Worm (Caenorhabditis elegans) whole organism, L2 larva: ENCODE measurements around the gene Y59A8B.21.

Experiments used
- C34F6.9 ChIP-seq: fragments of 150-350 bp; optimal IDR thresholded peaks from 2 replicates; lab custom pipeline; 2014; ENCODE audit warnings: missing biosample characterization, missing genetic modification characterization
- aly-2 ChIP-seq: fragments of 150-350 bp; optimal IDR thresholded peaks from 2 replicates; lab custom pipeline; 2014; ENCODE audit warnings: missing biosample characterization, missing genetic modification characterization
- ama-1 ChIP-seq: fragments of 150-350 bp; optimal IDR thresholded peaks from 2 replicates; lab custom pipeline; 2018; ENCODE audit warnings: inconsistent platforms
- blmp-1 ChIP-seq: sonication (generic microtip); optimal IDR thresholded peaks from 2 replicates; lab custom pipeline; 2017; ENCODE audit warnings: missing genetic modification characterization, mild to moderate bottlenecking, missing compliant biosample characterization, antibody characterized with exemption, moderate library complexity; ENCODE audit not compliant: insufficient read depth
- ceh-16 ChIP-seq: fragments of 150-350 bp; optimal IDR thresholded peaks from 2 replicates; lab custom pipeline; 2014; ENCODE audit warnings: missing biosample characterization, missing genetic modification characterization
- ceh-82 ChIP-seq: fragments of 150-350 bp; optimal IDR thresholded peaks from 2 replicates; lab custom pipeline; 2014; ENCODE audit warnings: missing biosample characterization, missing genetic modification characterization
- dmd-4 ChIP-seq: sonication (generic microtip); optimal IDR thresholded peaks from 2 replicates; lab custom pipeline; 2017; ENCODE audit warnings: missing biosample characterization, missing genetic modification characterization
- egl-27 ChIP-seq: sonication (generic microtip); optimal IDR thresholded peaks from 3 replicates; lab custom pipeline; 2017; ENCODE audit warnings: missing biosample characterization, missing genetic modification reagents, missing genetic modification characterization
- elt-1 ChIP-seq: fragments of 150-350 bp; optimal IDR thresholded peaks from 2 replicates; lab custom pipeline; 2014; ENCODE audit warnings: missing biosample characterization, missing genetic modification characterization
- gmeb-1 ChIP-seq: fragments of 150-350 bp; optimal IDR thresholded peaks from 2 replicates; lab custom pipeline; 2014; ENCODE audit warnings: missing biosample characterization, missing genetic modification characterization
- lin-13 ChIP-seq: fragments of 150-350 bp; optimal IDR thresholded peaks from 2 replicates; lab custom pipeline; 2014; ENCODE audit warnings: missing biosample characterization, missing genetic modification reagents, missing genetic modification characterization
- lin-39 ChIP-seq: fragments of 150-350 bp; optimal IDR thresholded peaks from 2 replicates; lab custom pipeline; 2014; ENCODE audit warnings: missing biosample characterization, missing genetic modification reagents, missing genetic modification characterization
- lsy-2 ChIP-seq, 2 experiments: fragments of 150-350 bp in 1 of 2; sonication (generic microtip) in 1 of 2; optimal IDR thresholded peaks; 2 replicates each; lab custom pipeline; 2014 to 2017; ENCODE audit warnings: missing biosample characterization in 2 of 2, missing genetic modification characterization in 2 of 2
- mab-5 ChIP-seq: fragments of 150-350 bp; optimal IDR thresholded peaks from 2 replicates; lab custom pipeline; 2014; ENCODE audit warnings: missing biosample characterization, missing genetic modification characterization
- mbf-1 ChIP-seq: sonication (generic microtip); optimal IDR thresholded peaks from 2 replicates; lab custom pipeline; 2017; ENCODE audit warnings: missing biosample characterization, missing genetic modification characterization
- mdl-1 ChIP-seq, 2 experiments: fragments of 150-350 bp in 1 of 2; sonication (generic microtip) in 1 of 2; optimal IDR thresholded peaks; 2 replicates each; lab custom pipeline; 2017; ENCODE audit warnings: missing biosample characterization in 2 of 2, missing genetic modification characterization in 2 of 2
- nhr-129 ChIP-seq: fragments of 150-350 bp; optimal IDR thresholded peaks from 2 replicates; lab custom pipeline; 2014; ENCODE audit warnings: missing biosample characterization, missing genetic modification characterization
- nhr-21 ChIP-seq: fragments of 150-350 bp; optimal IDR thresholded peaks from 2 replicates; lab custom pipeline; 2014; ENCODE audit warnings: missing biosample characterization, missing genetic modification characterization
- nhr-25 ChIP-seq: fragments of 150-350 bp; sonication (generic microtip); optimal IDR thresholded peaks from 3 replicates; lab custom pipeline; 2014; ENCODE audit warnings: missing biosample characterization, missing genetic modification characterization
- nhr-6 ChIP-seq: fragments of 150-350 bp; optimal IDR thresholded peaks from 2 replicates; lab custom pipeline; 2014; ENCODE audit warnings: missing biosample characterization, missing genetic modification characterization
- nhr-77 ChIP-seq: fragments of 150-350 bp; optimal IDR thresholded peaks from 2 replicates; lab custom pipeline; 2014; ENCODE audit warnings: missing biosample characterization, missing genetic modification characterization
- peb-1 ChIP-seq: fragments of 150-350 bp; optimal IDR thresholded peaks from 2 replicates; lab custom pipeline; 2014; ENCODE audit warnings: missing biosample characterization, missing genetic modification characterization
- skn-1 ChIP-seq: sonication (generic microtip); optimal IDR thresholded peaks from 2 replicates; lab custom pipeline; 2017; ENCODE audit warnings: missing biosample characterization, missing genetic modification characterization
- sma-3 ChIP-seq: sonication (generic microtip); optimal IDR thresholded peaks from 2 replicates; lab custom pipeline; 2016; ENCODE audit warnings: missing genetic modification reagents, missing genetic modification characterization, missing compliant biosample characterization
- snpc-4 ChIP-seq: fragments of 150-350 bp; optimal IDR thresholded peaks from 2 replicates; lab custom pipeline; 2014; ENCODE audit warnings: missing biosample characterization, missing genetic modification characterization
- unc-39 ChIP-seq: fragments of 150-350 bp; optimal IDR thresholded peaks from 2 replicates; lab custom pipeline; 2014; ENCODE audit warnings: missing biosample characterization, missing genetic modification characterization
- unc-55 ChIP-seq: fragments of 150-350 bp; sonication (generic microtip); optimal IDR thresholded peaks from 3 replicates; lab custom pipeline; 2014; ENCODE audit warnings: missing biosample characterization, missing genetic modification reagents, missing genetic modification characterization
- unc-62 ChIP-seq: fragments of 150-350 bp; optimal IDR thresholded peaks from 2 replicates; lab custom pipeline; 2014; ENCODE audit warnings: missing biosample characterization, missing genetic modification reagents, missing genetic modification characterization
- zag-1 ChIP-seq: fragments of 150-350 bp; optimal IDR thresholded peaks from 2 replicates; lab custom pipeline; 2014; ENCODE audit warnings: missing biosample characterization, missing genetic modification characterization
- ztf-1 ChIP-seq: fragments of 200-800 bp; sonication (Bioruptor generic); conservative IDR thresholded peaks from 2 replicates; pipeline ENCODE4 v1.3.6; 2022; ENCODE audit warnings: missing genetic modification characterization, missing compliant biosample characterization

Y59A8B.21 gene

DNA sequence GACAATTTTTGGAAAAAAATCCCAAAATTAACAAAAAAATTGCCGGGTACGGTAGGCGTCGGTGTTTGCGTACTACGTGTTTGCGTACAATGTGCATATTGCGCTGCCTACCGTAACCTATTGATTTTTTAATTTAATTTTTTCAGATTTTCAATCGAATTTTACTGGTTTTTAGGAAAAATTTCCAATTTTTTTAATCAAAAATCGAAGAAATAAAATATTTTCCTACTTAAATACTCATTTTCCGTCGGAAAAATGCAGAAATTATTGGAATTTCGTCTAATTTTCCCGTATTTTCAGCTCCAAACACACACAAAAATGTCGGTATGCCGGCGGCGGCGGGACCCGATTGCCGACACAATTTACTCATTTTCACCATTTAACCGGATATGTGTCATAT, at the start of gene Y59A8B.21:
Gene Y59A8B.21, plus strand, starts transcription at position 301 of the 400 bp plus-strand sequence.
- TF ChIP-seq unc-39 (tag; lab: Kevin White, UChicago): no peak
- TF ChIP-seq ztf-1 (GFP tag; lab: Robert Waterston, UW): no peak
- no peak for TF ChIP-seq mbf-1
- TF ChIP-seq zag-1 (tag; lab: Kevin White, UChicago): no peak
- TF ChIP-seq gmeb-1 (tag; lab: Kevin White, UChicago): no peak
- TF ChIP-seq nhr-6: no peak
- TF ChIP-seq snpc-4 (tag; lab: Kevin White, UChicago): no peak
- no peak for TF ChIP-seq blmp-1 (tag; lab: Kevin White, UChicago)
- TF ChIP-seq dmd-4 (tag; lab: Kevin White, UChicago): no peak
- TF ChIP-seq peb-1 (tag; lab: Kevin White, UChicago): no peak
- no peak for TF ChIP-seq lin-39 (tag; lab: Kevin White, UChicago)
- no peak for TF ChIP-seq nhr-21 (tag; lab: Kevin White, UChicago)
- TF ChIP-seq aly-2 (tag; lab: Kevin White, UChicago): no peak
- no peak for TF ChIP-seq mdl-1 (tag; optimal IDR thresholded peaks at IDR 0.05; lab: Kevin White, UChicago)
- TF ChIP-seq, all 48 proteins: peak for 0

DNA sequence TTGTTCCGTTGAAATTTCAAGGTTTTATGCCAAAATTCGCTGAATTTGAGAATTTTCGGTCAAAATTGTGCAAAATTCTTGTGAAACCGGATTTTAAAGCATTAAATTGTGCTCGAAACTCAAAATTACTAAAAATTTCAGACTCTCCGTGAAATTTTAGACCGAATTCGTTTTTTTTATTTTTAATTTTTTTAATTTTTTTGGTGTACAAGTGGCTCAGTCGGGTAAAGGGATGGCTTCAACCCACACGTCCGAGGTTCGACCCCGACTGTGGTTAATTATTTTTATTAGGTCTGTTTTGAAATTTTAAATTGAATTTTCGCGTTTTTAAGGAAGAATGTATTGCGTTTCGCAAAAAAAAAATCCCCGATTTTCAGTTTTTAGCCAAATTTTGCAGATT, 47.1 kb upstream of the Y59A8B.21 start:
- TF ChIP-seq lsy-2 (tag; optimal IDR thresholded peaks at IDR 0.05; lab: Kevin White, UChicago) (no peak), mdl-1 (tag; optimal IDR thresholded peaks at IDR 0.05; lab: Kevin White, UChicago) (no peak)

DNA sequence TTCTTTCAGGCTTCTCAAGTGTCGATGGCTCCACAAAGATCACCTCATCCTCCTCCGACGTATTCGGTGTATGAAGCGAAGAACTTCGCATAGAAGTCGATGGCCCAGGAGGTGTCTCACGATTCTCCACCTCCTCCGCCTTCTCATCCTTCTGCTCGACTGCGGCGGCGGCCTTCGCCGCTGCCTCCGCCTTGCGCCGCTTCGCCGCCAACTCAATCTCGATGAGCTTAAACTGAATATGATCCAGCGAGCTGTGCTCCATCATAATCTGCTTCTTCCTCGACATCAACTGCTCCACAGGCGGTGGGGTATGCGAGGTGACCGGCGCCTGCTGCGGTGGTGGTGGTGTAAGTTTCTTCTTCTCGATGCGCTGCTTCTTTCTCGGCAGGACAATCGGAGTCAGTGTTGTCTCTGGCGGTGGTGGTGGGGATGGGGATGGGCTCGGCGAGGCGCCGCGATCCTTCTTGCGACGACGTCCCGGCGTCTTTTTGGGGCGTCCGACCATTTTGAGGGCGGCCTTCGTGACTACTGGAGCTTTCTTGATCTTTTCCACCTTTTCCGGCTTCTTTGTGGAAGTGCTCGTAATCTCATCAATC, 42.1 kb upstream of the Y59A8B.21 start:
- TF ChIP-seq C34F6.9 (tag; lab: Kevin White, UChicago) (no peak), mdl-1 (tag; optimal IDR thresholded peaks at IDR 0.05; lab: Kevin White, UChicago) (no peak), ceh-82 (tag; lab: Kevin White, UChicago) (no peak), ama-1 (lab: Kevin White, UChicago) (no peak), elt-1 (no peak), peb-1 (tag; lab: Kevin White, UChicago) (no peak), nhr-25 (tag; lab: Kevin White, UChicago) (no peak), mab-5 (tag; lab: Kevin White, UChicago) (no peak), sma-3 (GFP tag; lab: Kevin White, UChicago) (no peak), aly-2 (tag; lab: Kevin White, UChicago) (no peak), egl-27 (tag; lab: Kevin White, UChicago) (no peak), nhr-129 (no peak), unc-55 (GFP tag; lab: Kevin White, UChicago) (no peak), lin-13 (GFP tag; lab: Kevin White, UChicago) (no peak), dmd-4 (tag; lab: Kevin White, UChicago) (no peak), blmp-1 (tag; lab: Kevin White, UChicago) (no peak), ceh-16 (tag; lab: Kevin White, UChicago) (no peak)

DNA sequence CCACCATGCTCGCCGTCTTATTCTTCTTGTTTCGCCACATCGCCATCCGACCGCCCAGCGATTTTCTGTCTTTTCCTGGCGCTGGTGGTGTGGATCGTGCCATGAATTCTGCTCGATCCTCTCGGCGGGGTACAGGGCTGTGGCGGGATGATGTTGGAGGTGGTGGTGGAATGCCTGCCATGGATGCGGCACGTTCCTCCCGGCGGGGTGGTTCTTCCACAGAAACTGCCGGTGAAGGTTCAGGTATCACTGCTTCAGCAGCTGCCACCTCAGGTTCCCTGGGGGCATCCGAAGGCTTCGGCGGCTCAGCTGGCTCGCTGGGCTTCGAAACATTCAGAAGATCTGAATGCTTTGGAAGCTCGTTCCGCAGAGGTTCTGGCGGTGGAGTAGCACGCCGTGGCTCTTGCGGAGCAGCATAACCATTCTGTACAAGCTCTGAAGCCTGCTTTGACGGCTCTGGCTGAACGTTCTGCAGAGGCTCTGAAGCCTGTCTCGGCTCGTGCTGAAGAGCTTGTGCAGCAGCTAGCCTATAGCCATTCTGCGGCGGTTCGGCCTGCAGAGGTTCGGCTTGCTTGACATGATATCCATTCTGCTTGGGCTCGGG, 41.1 kb upstream of the Y59A8B.21 start:
- TF ChIP-seq unc-62 (GFP tag; lab: Kevin White, UChicago): no peak
- TF ChIP-seq nhr-25 (tag; lab: Kevin White, UChicago): no peak
- TF ChIP-seq nhr-77 (tag; lab: Kevin White, UChicago): no peak
- TF ChIP-seq mdl-1 (tag; optimal IDR thresholded peaks at IDR 0.05; lab: Kevin White, UChicago): no peak

DNA sequence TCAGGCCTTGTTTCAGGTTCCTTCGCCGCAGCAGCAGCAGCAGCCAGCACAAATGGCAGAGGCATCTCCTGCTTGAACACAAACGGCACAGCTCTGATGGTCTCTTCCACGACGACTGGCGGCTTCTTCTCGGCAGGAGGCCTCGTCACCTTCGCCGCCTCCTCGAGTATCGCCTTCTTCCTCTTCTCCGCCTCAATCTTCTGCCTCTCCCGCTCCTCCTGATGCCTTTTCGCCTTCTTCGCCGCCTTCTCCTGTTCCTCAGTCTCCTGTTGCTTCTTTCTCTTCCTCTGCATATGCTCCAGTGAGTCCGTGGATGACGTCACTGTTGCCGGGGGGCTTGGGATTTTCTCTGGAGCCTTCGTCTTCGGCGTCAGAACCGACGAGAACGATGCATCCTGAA, 40.6 kb upstream of the Y59A8B.21 start:
- no peak for TF ChIP-seq elt-1
- TF ChIP-seq skn-1 (tag; lab: Kevin White, UChicago): no peak
- no peak for TF ChIP-seq snpc-4 (tag; lab: Kevin White, UChicago)
- TF ChIP-seq C34F6.9 (tag; lab: Kevin White, UChicago): no peak
- TF ChIP-seq unc-39 (tag; lab: Kevin White, UChicago): no peak
- TF ChIP-seq lin-13 (GFP tag; lab: Kevin White, UChicago): no peak
- no peak for TF ChIP-seq nhr-129

DNA sequence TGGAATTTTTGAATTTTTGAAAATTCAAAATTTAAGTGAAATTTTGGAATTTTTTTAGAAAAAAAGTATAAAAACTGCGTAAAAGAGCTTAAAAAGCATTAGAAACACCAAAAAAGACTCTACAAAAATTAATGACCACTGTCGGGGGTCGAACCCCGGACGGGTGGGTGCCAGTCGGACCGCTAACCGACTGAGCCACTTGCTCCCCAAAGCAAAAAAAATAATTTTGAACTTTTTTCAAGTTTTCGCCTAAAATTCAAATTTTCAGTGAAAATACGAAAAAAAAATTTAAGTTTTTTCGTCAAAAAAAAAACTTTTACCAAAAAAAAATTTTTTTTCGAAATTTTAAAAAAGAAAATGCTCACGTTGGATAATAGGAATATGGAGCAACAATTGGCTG, 38.8 kb upstream of the Y59A8B.21 start:
- TF ChIP-seq aly-2 (tag; lab: Kevin White, UChicago): no peak
